Fruit fly (Drosophila melanogaster) S2 (cell line): ENCODE measurements around the gene obst-A.
"Not testable (repeated sequence)": the region's sequence is repeated elsewhere in the genome, so short reads cannot be mapped to it uniquely, and the experiment has no call there.

Experiments
- CG8478 ChIP-seq: fragments of >200 bp; optimal IDR thresholded peaks from 2 replicates; lab custom pipeline; 2018
- CTCF ChIP-seq, 2 experiments: fragments of >200 bp; optimal IDR thresholded peaks; 2 replicates each; lab custom pipeline; 2018

Gene obst-A

dm6 chrX:20239608-20239941, at the start of gene obst-A:
obst-A (plus strand) TSS chrX:20239855.
- no peak for TF ChIP-seq CG8478 (lab: Kevin White, UChicago)
- TF ChIP-seq CTCF (optimal IDR thresholded peaks at IDR 0.05; lab: Kevin White, UChicago), result no peak

dm6 chrX:20194127-20194526, 45.5 kb upstream of the obst-A start, which contains the start of gene Sdic3:
Sdic3 (minus strand) TSS chrX:20194227.
- TF ChIP-seq CTCF (optimal IDR thresholded peaks at IDR 0.05; lab: Kevin White, UChicago); CG8478 (lab: Kevin White, UChicago): not testable (repeated sequence)

- not testable (repeated sequence) for TF ChIP-seq CG8478 (lab: Kevin White, UChicago); CTCF (optimal IDR thresholded peaks at IDR 0.05; lab: Kevin White, UChicago)
Observed at dm6 chrX:20201833-20202232, 37.8 kb upstream of the obst-A start, which contains the start of gene SdicA. SdicA (minus strand) TSS chrX:20201933.

dm6 chrX:20209503-20209902, 30.2 kb upstream of the obst-A start, which contains the start of gene SdicB:
SdicB (minus strand) TSS chrX:20209603.
- TF ChIP-seq CG8478 (lab: Kevin White, UChicago); CTCF (optimal IDR thresholded peaks at IDR 0.05; lab: Kevin White, UChicago): not testable (repeated sequence)

dm6 chrX:20217159-20217558, 22.5 kb upstream of the obst-A start, which contains the start of gene SdicC:
SdicC (minus strand) TSS chrX:20217259.
- TF ChIP-seq CTCF (optimal IDR thresholded peaks at IDR 0.05; lab: Kevin White, UChicago); CG8478 (lab: Kevin White, UChicago): not testable (repeated sequence)

dm6 chrX:20224920-20225319, 14.7 kb upstream of the obst-A start, which contains the start of gene Sdic4:
Sdic4 (minus strand) TSS chrX:20225020.
- TF ChIP-seq CTCF (optimal IDR thresholded peaks at IDR 0.05; lab: Kevin White, UChicago); CG8478 (lab: Kevin White, UChicago): not testable (repeated sequence)

dm6 chrX:20231658-20232057, 8.0 kb upstream of the obst-A start:
- TF ChIP-seq CG8478 (lab: Kevin White, UChicago), result no peak
- no peak for TF ChIP-seq CTCF (optimal IDR thresholded peaks at IDR 0.05; lab: Kevin White, UChicago)

dm6 chrX:20235794-20236513, 3.7 kb upstream of the obst-A start, which contains the start of gene sw:
sw (minus strand) TSS chrX:20236382.
- TF ChIP-seq CTCF (optimal IDR thresholded peaks at IDR 0.05; lab: Kevin White, UChicago) (peak in 1 of 2 experiments; percentile 26), CG8478 (lab: Kevin White, UChicago) (no peak)

- TF ChIP-seq CG8478 (lab: Kevin White, UChicago) (no peak), CTCF (optimal IDR thresholded peaks at IDR 0.05; lab: Kevin White, UChicago) (no peak)
Observed at dm6 chrX:20237914-20238313, 1.7 kb upstream of the obst-A start.

dm6 chrX:20238736-20239607, 683 bp upstream of the obst-A start:
- peak; percentile 56 to 71 for TF ChIP-seq CTCF (optimal IDR thresholded peaks at IDR 0.05; lab: Kevin White, UChicago)
- no peak for TF ChIP-seq CG8478 (lab: Kevin White, UChicago)

- TF ChIP-seq CTCF (optimal IDR thresholded peaks at IDR 0.05; lab: Kevin White, UChicago), result no peak
- no peak for TF ChIP-seq CG8478 (lab: Kevin White, UChicago)
Observed at dm6 chrX:20240518-20241186, 997 bp downstream of the obst-A start.

- TF ChIP-seq CG8478 (lab: Kevin White, UChicago) (no peak), CTCF (optimal IDR thresholded peaks at IDR 0.05; lab: Kevin White, UChicago) (no peak)
Observed at dm6 chrX:20243274-20243839, 3.7 kb downstream of the obst-A start.

- no peak for TF ChIP-seq CG8478 (lab: Kevin White, UChicago)
- TF ChIP-seq CTCF (optimal IDR thresholded peaks at IDR 0.05; lab: Kevin White, UChicago), result no peak
Observed at dm6 chrX:20244278-20244677, 4.6 kb downstream of the obst-A start, which contains the start of gene Peritrophin-A. Peritrophin-A (plus strand) TSS chrX:20244647.
